Worm (Caenorhabditis elegans): ENCODE measurements around the gene F09E10.6.

DNA sequence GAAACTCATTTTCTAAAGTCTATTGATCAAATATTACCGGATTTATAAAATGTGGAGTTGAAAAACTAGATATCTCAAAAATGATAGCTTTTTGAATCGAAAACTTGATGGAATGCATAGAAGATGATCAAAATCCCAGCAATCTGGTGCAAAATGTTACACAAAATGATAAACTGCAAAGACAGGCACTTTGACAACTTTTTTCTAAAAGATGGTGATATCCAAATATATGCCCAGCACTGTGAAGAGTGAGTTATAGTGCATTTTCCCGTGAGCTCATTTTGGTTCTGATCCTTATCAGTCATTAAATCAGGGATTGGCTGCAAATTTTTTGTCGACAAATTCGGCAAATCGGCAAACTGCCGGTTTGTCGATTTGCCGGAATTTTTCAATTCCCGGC is 37.8 kb upstream of the F09E10.6 start, which contains the start of gene K06A9.3:
- TF ChIP-seq tbx-37 (GFP tag; conservative IDR thresholded peaks at IDR 0.05) (no peak), ama-1 (optimal IDR thresholded peaks at IDR 0.05) (no peak)

All from whole organism, early embryonic.